Fruit fly (Drosophila melanogaster): ENCODE measurements around the gene CG43155.

Gene CG43155

dm6 chrX:11427282-11427689, 32.3 kb upstream of the CG43155 start (continued):
- no peak for TF ChIP-seq abd-A (tag; optimal IDR thresholded peaks at IDR 0.05)
- TF ChIP-seq esg (GFP tag; conservative IDR thresholded peaks at IDR 0.05), result no peak
- TF ChIP-seq zfh1 (GFP tag; IDR thresholded peaks at IDR 0.05), result no peak
- TF ChIP-seq dysf (GFP tag; IDR thresholded peaks at IDR 0.05), result 0 out of 3 replicates have a peak, but pooled peaks have one; percentile 12
- TF ChIP-seq crc (GFP tag; optimal IDR thresholded peaks at IDR 0.05), result no peak
- no peak for TF ChIP-seq sc (optimal IDR thresholded peaks at IDR 0.05)
- TF ChIP-seq sc (GFP tag; optimal IDR thresholded peaks at IDR 0.05), result peak; percentile 13
- TF ChIP-seq Chrac-16 (GFP tag; optimal IDR thresholded peaks at IDR 0.05), result no peak
- TF ChIP-seq Blimp-1 (GFP tag; optimal IDR thresholded peaks at IDR 0.05), result peak; percentile 56
- TF ChIP-seq usp (GFP tag; optimal IDR thresholded peaks at IDR 0.05), result no peak
- TF ChIP-seq ftz-f1 (GFP tag; optimal IDR thresholded peaks at IDR 0.05), result peak; percentile 92
- TF ChIP-seq CG10462 (GFP tag; optimal IDR thresholded peaks at IDR 0.05), result no peak
- TF ChIP-seq CG5180 (GFP tag; optimal IDR thresholded peaks at IDR 0.05), result peak; percentile 50
- no peak for TF ChIP-seq CG9876 (GFP tag; optimal IDR thresholded peaks at IDR 0.05)
- TF ChIP-seq E2f1 (GFP tag; IDR thresholded peaks at IDR 0.05), result no peak
- peak; percentile 14 for TF ChIP-seq CG14710 (tag; optimal IDR thresholded peaks at IDR 0.05)
- peak; percentile 32 for TF ChIP-seq gem (tag; optimal IDR thresholded peaks at IDR 0.05)
- peak; percentile 25 for TF ChIP-seq fd3F (GFP tag; optimal IDR thresholded peaks at IDR 0.05)
- peak; percentile 56 for TF ChIP-seq CG12071 (GFP tag; optimal IDR thresholded peaks at IDR 0.05)
- TF ChIP-seq Awh (GFP tag; IDR thresholded peaks at IDR 0.05), result no peak
- peak; percentile 56 for TF ChIP-seq CG15601 (tag; optimal IDR thresholded peaks at IDR 0.05)
- peak; percentile 20 for TF ChIP-seq CG9727 (GFP tag; optimal IDR thresholded peaks at IDR 0.05)
- no peak for TF ChIP-seq dan (GFP tag; IDR thresholded peaks at IDR 0.05)
- no peak for TF ChIP-seq tin (GFP tag; optimal IDR thresholded peaks at IDR 0.05)
- TF ChIP-seq gro (GFP tag; optimal IDR thresholded peaks at IDR 0.05), result no peak
- TF ChIP-seq CTCF (GFP tag; optimal IDR thresholded peaks at IDR 0.05), result peak; percentile 5
- peak; percentile 29 for TF ChIP-seq CG10147 (GFP tag; optimal IDR thresholded peaks at IDR 0.05)
- TF ChIP-seq CG7745 (tag; optimal IDR thresholded peaks at IDR 0.05), result no peak
- no peak for TF ChIP-seq CG11456 (GFP tag; IDR thresholded peaks at IDR 0.05)
- no peak for TF ChIP-seq amos (GFP tag; IDR thresholded peaks at IDR 0.05; ENCODE audit: partially characterized antibody)
- TF ChIP-seq CG1529 (GFP tag; optimal IDR thresholded peaks at IDR 0.05), result no peak
- peak; percentile 89 for TF ChIP-seq crol (GFP tag; IDR thresholded peaks at IDR 0.05)
- peak; percentile 21 for TF ChIP-seq dmrt11E (tag; optimal IDR thresholded peaks at IDR 0.05)
- TF ChIP-seq CG13296 (GFP tag; optimal IDR thresholded peaks at IDR 0.05), result peak; percentile 61
- peak; percentile 66 for TF ChIP-seq nau (GFP tag; optimal IDR thresholded peaks at IDR 0.05)
- TF ChIP-seq gcm (GFP tag; optimal IDR thresholded peaks at IDR 0.05), result peak; percentile 14
- TF ChIP-seq Pdp1 (GFP tag; optimal IDR thresholded peaks at IDR 0.05), result peak in 1 of 2 experiments; percentile 52
- peak; percentile 10 for TF ChIP-seq CG10274 (GFP tag; optimal IDR thresholded peaks at IDR 0.05)
- peak; percentile 22 for TF ChIP-seq scrt (GFP tag; optimal IDR thresholded peaks at IDR 0.05)
- no peak for TF ChIP-seq D (optimal IDR thresholded peaks at IDR 0.05)
- peak; percentile 28 for TF ChIP-seq D (GFP tag; optimal IDR thresholded peaks at IDR 0.05)
- TF ChIP-seq Nf-YB (GFP tag; optimal IDR thresholded peaks at IDR 0.05), result peak; percentile 3
- TF ChIP-seq CG12104 (GFP tag; optimal IDR thresholded peaks at IDR 0.05), result peak; percentile 6
- peak; percentile 21 for TF ChIP-seq CG18619 (GFP tag; optimal IDR thresholded peaks at IDR 0.05)
- TF ChIP-seq CG9817 (tag; optimal IDR thresholded peaks at IDR 0.05), result peak; percentile 9
- peak; percentile 20 for TF ChIP-seq CG15696 (tag; optimal IDR thresholded peaks at IDR 0.05)
- no peak for TF ChIP-seq CG7928 (GFP tag; optimal IDR thresholded peaks at IDR 0.05)
- TF ChIP-seq Hmx (GFP tag; optimal IDR thresholded peaks at IDR 0.05), result no peak
- TF ChIP-seq zf30C (GFP tag; optimal IDR thresholded peaks at IDR 0.05), result no peak
- TF ChIP-seq CG6813 (GFP tag; optimal IDR thresholded peaks at IDR 0.05), result peak; percentile 72
- peak; percentile 33 for TF ChIP-seq CG6683 (GFP tag; optimal IDR thresholded peaks at IDR 0.05)
